Fruit fly (Drosophila melanogaster) whole organism, embryonic: ENCODE data around the gene wda.

Experiments used
- B-H2 ChIP-seq: fragments of 200-800 bp; sonication (Bioruptor generic); optimal IDR thresholded peaks from 2 replicates; lab custom pipeline; 2018; ENCODE audit warnings: missing biosample characterization, mild to moderate bottlenecking, missing genetic modification characterization
- C15 ChIP-seq: fragments of 200-800 bp; sonication (Bioruptor generic); IDR thresholded peaks from 3 replicates; pipeline ENCODE4 v1.3.6; 2022; ENCODE audit warnings: missing biosample characterization, missing genetic modification characterization
- CG10209 ChIP-seq: fragments of 200-800 bp; sonication (Bioruptor generic); optimal IDR thresholded peaks from 3 replicates; lab custom pipeline; 2017; ENCODE audit warnings: missing biosample characterization, mild to moderate bottlenecking, missing genetic modification characterization, missing genetic modification reagents
- CG1024 ChIP-seq: fragments of 200-800 bp; sonication (Bioruptor generic); IDR thresholded peaks from 2 replicates; pipeline ENCODE4 v1.3.6; 2022; ENCODE audit warnings: missing biosample characterization, missing genetic modification characterization
- CG11093 ChIP-seq: fragments of 200-800 bp; sonication (Bioruptor generic); IDR thresholded peaks from 3 replicates; pipeline ENCODE4 v1.3.6; 2022; ENCODE audit warnings: missing biosample characterization, missing genetic modification characterization
- CG11247 ChIP-seq: fragments of 200-800 bp; sonication (Bioruptor generic); IDR thresholded peaks from 2 replicates; pipeline ENCODE4 v1.3.6; 2022; ENCODE audit warnings: missing biosample characterization, missing genetic modification characterization
- CG1233 ChIP-seq: fragments of 200-800 bp; sonication (Bioruptor generic); optimal IDR thresholded peaks from 4 replicates; lab custom pipeline; 2018; ENCODE audit warnings: missing biosample characterization, mild to moderate bottlenecking, missing genetic modification characterization
- CG12744 ChIP-seq: fragments of 200-800 bp; sonication (Bioruptor generic); optimal IDR thresholded peaks from 2 replicates; lab custom pipeline; 2016; ENCODE audit warnings: missing biosample characterization, missing genetic modification characterization
- CG13624 ChIP-seq: fragments of 200-800 bp; sonication (Bioruptor generic); optimal IDR thresholded peaks from 2 replicates; lab custom pipeline; 2016; ENCODE audit warnings: missing biosample characterization, missing genetic modification characterization
- CG1529 ChIP-seq: fragments of 200-800 bp; sonication (Bioruptor generic); optimal IDR thresholded peaks from 3 replicates; lab custom pipeline; 2018; ENCODE audit warnings: missing biosample characterization, missing genetic modification characterization
- CG15696 ChIP-seq: fragments of 200-800 bp; sonication (Bioruptor generic); optimal IDR thresholded peaks from 2 replicates; lab custom pipeline; 2019; ENCODE audit warnings: missing biosample characterization, mild to moderate bottlenecking, missing genetic modification characterization, moderate library complexity
- CG17829 ChIP-seq: fragments of 200-800 bp; optimal IDR thresholded peaks from 2 replicates; lab custom pipeline; 2019; ENCODE audit warnings: missing biosample characterization, mild to moderate bottlenecking, missing genetic modification characterization, moderate library complexity
- CG2875 ChIP-seq: fragments of 200-800 bp; sonication (Bioruptor generic); optimal IDR thresholded peaks from 2 replicates; lab custom pipeline; 2017; ENCODE audit warnings: missing biosample characterization, mild to moderate bottlenecking, missing genetic modification characterization, missing genetic modification reagents
- CG32532 ChIP-seq: fragments of 200-800 bp; sonication (Bioruptor generic); IDR thresholded peaks from 2 replicates; pipeline ENCODE4 v1.3.6; 2022; ENCODE audit warnings: missing biosample characterization, missing genetic modification characterization
- CG33557 ChIP-seq: fragments of 200-800 bp; sonication (Bioruptor generic); optimal IDR thresholded peaks from 2 replicates; lab custom pipeline; 2019; ENCODE audit warnings: missing biosample characterization, mild to moderate bottlenecking, missing genetic modification characterization, moderate library complexity
- CG34376 ChIP-seq: fragments of 200-800 bp; sonication (Bioruptor generic); optimal IDR thresholded peaks from 2 replicates; lab custom pipeline; 2018; ENCODE audit warnings: missing biosample characterization, mild to moderate bottlenecking, missing genetic modification characterization
- CG4617 ChIP-seq: fragments of 200-800 bp; sonication (Bioruptor generic); optimal IDR thresholded peaks from 3 replicates; lab custom pipeline; 2016; ENCODE audit warnings: missing biosample characterization, missing genetic modification characterization, borderline replicate concordance
- CG4707 ChIP-seq: fragments of 200-800 bp; sonication (Bioruptor generic); optimal IDR thresholded peaks from 2 replicates; lab custom pipeline; 2018; ENCODE audit warnings: missing biosample characterization, mild to moderate bottlenecking, missing genetic modification characterization, moderate library complexity
- CG7271 ChIP-seq: fragments of 200-800 bp; sonication (Bioruptor generic); optimal IDR thresholded peaks from 2 replicates; lab custom pipeline; 2018; ENCODE audit warnings: missing biosample characterization, mild to moderate bottlenecking, missing genetic modification characterization, moderate library complexity
- CG9817 ChIP-seq: fragments of 200-800 bp; sonication (Bioruptor generic); optimal IDR thresholded peaks from 2 replicates; lab custom pipeline; 2018; ENCODE audit warnings: missing biosample characterization, mild to moderate bottlenecking, missing genetic modification characterization, moderate library complexity
- CG9876 ChIP-seq: fragments of 200-800 bp; sonication (Bioruptor generic); optimal IDR thresholded peaks from 2 replicates; lab custom pipeline; 2016; ENCODE audit warnings: missing biosample characterization, missing genetic modification characterization
- Dbx ChIP-seq: fragments of 200-800 bp; sonication (Bioruptor generic); IDR thresholded peaks from 3 replicates; pipeline ENCODE4 v1.3.6; 2022; ENCODE audit warnings: missing biosample characterization, missing genetic modification characterization
- Elba2 ChIP-seq: fragments of 200-800 bp; sonication (Bioruptor generic); optimal IDR thresholded peaks from 3 replicates; lab custom pipeline; 2016; ENCODE audit warnings: missing biosample characterization, missing genetic modification characterization
- HLH4C ChIP-seq: fragments of 200-800 bp; sonication (Bioruptor generic); IDR thresholded peaks from 3 replicates; pipeline ENCODE4 v1.3.6; 2022; ENCODE audit warnings: missing biosample characterization, missing genetic modification characterization; ENCODE audit not compliant: partially characterized antibody
- Hand ChIP-seq: fragments of 200-800 bp; sonication (Bioruptor generic); optimal IDR thresholded peaks from 2 replicates; lab custom pipeline; 2017; ENCODE audit warnings: mild to moderate bottlenecking, missing biosample characterization, missing genetic modification reagents, missing genetic modification characterization
- Hmx ChIP-seq: fragments of 200-800 bp; sonication (Bioruptor generic); optimal IDR thresholded peaks from 2 replicates; lab custom pipeline; 2016; ENCODE audit warnings: missing biosample characterization, missing genetic modification characterization
- MBD-R2 ChIP-seq: fragments of 200-800 bp; sonication (Bioruptor generic); IDR thresholded peaks from 2 replicates; pipeline ENCODE4 v1.3.6; 2022; ENCODE audit warnings: missing biosample characterization, missing genetic modification characterization
- MESR4 ChIP-seq: fragments of 200-800 bp; sonication (Bioruptor generic); optimal IDR thresholded peaks from 2 replicates; lab custom pipeline; 2018; ENCODE audit warnings: missing biosample characterization, mild to moderate bottlenecking, missing genetic modification characterization, moderate library complexity
- Neu2 ChIP-seq: fragments of 200-800 bp; sonication (Bioruptor generic); optimal IDR thresholded peaks from 3 replicates; lab custom pipeline; 2016; ENCODE audit warnings: missing biosample characterization, missing genetic modification characterization, borderline replicate concordance
- Ptx1 ChIP-seq: fragments of 200-800 bp; sonication (Bioruptor generic); IDR thresholded peaks from 2 replicates; pipeline ENCODE4 v1.3.6; 2022; ENCODE audit warnings: missing biosample characterization, missing genetic modification characterization
- Sry-δ ChIP-seq: fragments of 200-800 bp; sonication (Bioruptor generic); optimal IDR thresholded peaks from 2 replicates; lab custom pipeline; 2016; ENCODE audit warnings: missing biosample characterization, missing genetic modification characterization
- ara ChIP-seq: fragments of 200-800 bp; sonication (Bioruptor generic); IDR thresholded peaks from 2 replicates; pipeline ENCODE4 v1.3.6; 2022; ENCODE audit warnings: missing biosample characterization, missing genetic modification characterization
- ase ChIP-seq: fragments of 200-800 bp; sonication (Bioruptor generic); IDR thresholded peaks from 3 replicates; pipeline ENCODE4 v1.3.6; 2022; ENCODE audit warnings: missing biosample characterization, missing genetic modification characterization
- az2 ChIP-seq: fragments of 200-800 bp; sonication (Bioruptor generic); optimal IDR thresholded peaks from 3 replicates; lab custom pipeline; 2016; ENCODE audit warnings: missing biosample characterization, missing genetic modification characterization
- chm ChIP-seq: fragments of 200-800 bp; sonication (Bioruptor generic); IDR thresholded peaks from 2 replicates; pipeline ENCODE4 v1.3.6; 2022; ENCODE audit warnings: missing biosample characterization, missing genetic modification characterization
- ci ChIP-seq: fragments of 200-800 bp; sonication (Bioruptor generic); IDR thresholded peaks from 3 replicates; pipeline ENCODE4 v1.3.6; 2022; ENCODE audit warnings: missing biosample characterization, missing genetic modification characterization
- dmrt99B ChIP-seq: fragments of 200-800 bp; sonication (Bioruptor generic); optimal IDR thresholded peaks from 2 replicates; lab custom pipeline; 2018; ENCODE audit warnings: missing biosample characterization, mild to moderate bottlenecking, missing genetic modification characterization, moderate library complexity
- ems ChIP-seq: fragments of 200-800 bp; sonication (Bioruptor generic); optimal IDR thresholded peaks from 3 replicates; lab custom pipeline; 2016; ENCODE audit warnings: missing biosample characterization, missing genetic modification characterization
- fu2 ChIP-seq: fragments of 200-800 bp; sonication (Bioruptor generic); optimal IDR thresholded peaks from 2 replicates; lab custom pipeline; 2016; ENCODE audit warnings: missing biosample characterization, missing genetic modification characterization
- gcm2 ChIP-seq: fragments of 200-800 bp; sonication (Bioruptor generic); optimal IDR thresholded peaks from 2 replicates; lab custom pipeline; 2016; ENCODE audit warnings: missing biosample characterization, missing genetic modification characterization
- hkb ChIP-seq, 2 experiments: fragments of 200-800 bp in 1 of 2; fragments of >200 bp in 1 of 2; sonication (Bioruptor generic) in 1 of 2; IDR thresholded peaks in 1 of 2; optimal IDR thresholded peaks in 1 of 2; 2 replicates each; pipeline versions ENCODE4 v1.3.6 to Lab custom; 2017 to 2022; ENCODE audit warnings: missing biosample characterization in 1 of 2, missing genetic modification characterization in 1 of 2
- lab ChIP-seq: fragments of 200-800 bp; sonication (Bioruptor generic); optimal IDR thresholded peaks from 3 replicates; lab custom pipeline; 2017; ENCODE audit warnings: missing biosample characterization, missing genetic modification characterization, mild to moderate bottlenecking, moderate library complexity, missing genetic modification reagents
- lbe ChIP-seq: fragments of 200-800 bp; sonication (Bioruptor generic); optimal IDR thresholded peaks from 2 replicates; lab custom pipeline; 2016; ENCODE audit warnings: missing biosample characterization, mild to moderate bottlenecking, missing genetic modification characterization
- nmo ChIP-seq: fragments of 200-800 bp; sonication (Bioruptor generic); optimal IDR thresholded peaks from 2 replicates; lab custom pipeline; 2018; ENCODE audit warnings: missing biosample characterization, mild to moderate bottlenecking, missing genetic modification characterization, moderate library complexity
- odd ChIP-seq: fragments of 200-800 bp; sonication (Bioruptor generic); optimal IDR thresholded peaks from 2 replicates; lab custom pipeline; 2017; ENCODE audit warnings: missing biosample characterization, mild to moderate bottlenecking, missing genetic modification characterization
- onecut ChIP-seq: fragments of 200-800 bp; sonication (Bioruptor generic); IDR thresholded peaks from 2 replicates; pipeline ENCODE4 v1.3.6; 2022; ENCODE audit warnings: missing biosample characterization, missing genetic modification characterization
- psq ChIP-seq: fragments of 200-800 bp; sonication (Bioruptor generic); optimal IDR thresholded peaks from 2 replicates; lab custom pipeline; 2017; ENCODE audit warnings: missing biosample characterization, missing genetic modification characterization
- stwl ChIP-seq: fragments of 200-800 bp; sonication (Bioruptor generic); optimal IDR thresholded peaks from 3 replicates; lab custom pipeline; 2018; ENCODE audit warnings: missing biosample characterization, mild to moderate bottlenecking, missing genetic modification characterization, moderate library complexity
- vfl ChIP-seq: fragments of 200-800 bp; sonication (Bioruptor generic); optimal IDR thresholded peaks from 2 replicates; lab custom pipeline; 2016; ENCODE audit warnings: missing biosample characterization, missing genetic modification characterization

wda gene

dm6 chr3R:23239934-23240632 is 17.8 kb downstream of the wda start (continued):
- TF ChIP-seq CG4617 (no peak), vfl (GFP tag; lab: Kevin White, UChicago) (peak; percentile 25), lab (GFP tag; lab: Kevin White, UChicago) (peak; percentile 90), CG11093 (peak; percentile 56; the same call in 1 of the 3 replicates), CG1233 (GFP tag; lab: Kevin White, UChicago) (peak; percentile 67), ara (GFP tag; lab: Robert Waterston, UW) (peak; percentile 60; the same call in 1 of the 2 replicates), ems (GFP tag; lab: Kevin White, UChicago) (peak; percentile 31), Hand (peak; percentile 31), CG11247 (GFP tag; lab: Robert Waterston, UW) (peak; percentile 72), MESR4 (GFP tag; lab: Kevin White, UChicago) (no peak), CG9876 (GFP tag; lab: Kevin White, UChicago) (no peak), CG33557 (GFP tag; lab: Kevin White, UChicago) (no peak), Dbx (GFP tag; lab: Robert Waterston, UW) (peak; percentile 77), fu2 (GFP tag; lab: Kevin White, UChicago) (no peak), CG17829 (tag; lab: Kevin White, UChicago) (peak; percentile 68), MBD-R2 (GFP tag; lab: Robert Waterston, UW) (peak; percentile 20; the same call in 1 of the 2 replicates), C15 (GFP tag; lab: Robert Waterston, UW) (no peak), Elba2 (GFP tag; lab: Kevin White, UChicago) (no peak), odd (no peak), CG32532 (peak; percentile 72), psq (GFP tag; lab: Kevin White, UChicago) (no peak), Neu2 (GFP tag; lab: Kevin White, UChicago) (no peak), CG4707 (GFP tag; lab: Kevin White, UChicago) (no peak), CG7271 (no peak), CG9817 (tag; lab: Kevin White, UChicago) (peak; percentile 48), CG1529 (peak; percentile 15), nmo (GFP tag; lab: Kevin White, UChicago) (peak; percentile 81), CG10209 (peak; percentile 52), stwl (tag; lab: Kevin White, UChicago) (no peak), CG12744 (GFP tag; lab: Kevin White, UChicago) (no peak), CG34376 (no peak), ci (GFP tag; lab: Robert Waterston, UW) (peak; percentile 85), Sry-δ (GFP tag; lab: Kevin White, UChicago) (peak; percentile 11), Ptx1 (GFP tag; lab: Robert Waterston, UW) (peak; percentile 78), gcm2 (GFP tag; lab: Kevin White, UChicago) (no peak), HLH4C (GFP tag; lab: Robert Waterston, UW) (no peak), Hmx (GFP tag; lab: Kevin White, UChicago) (peak; percentile 10), onecut (GFP tag; lab: Robert Waterston, UW) (peak; percentile 66), CG2875 (GFP tag; lab: Kevin White, UChicago) (no peak), dmrt99B (peak; percentile 91), ase (GFP tag; lab: Robert Waterston, UW) (no peak), chm (no peak), az2 (GFP tag; lab: Kevin White, UChicago) (peak; percentile 38), hkb (optimal IDR thresholded peaks at IDR 0.05; lab: Kevin White, UChicago) (no peak), hkb (GFP tag; IDR thresholded peaks at IDR 0.05; lab: Robert Waterston, UW) (peak; percentile 75), CG13624 (GFP tag; lab: Kevin White, UChicago) (peak; percentile 63), CG1024 (GFP tag; lab: Robert Waterston, UW) (no peak), lbe (no peak), CG15696 (no peak), B-H2 (GFP tag; lab: Kevin White, UChicago) (no peak)
